Worm (Caenorhabditis elegans): ENCODE data around the gene hcf-1.

Gene hcf-1

DNA sequence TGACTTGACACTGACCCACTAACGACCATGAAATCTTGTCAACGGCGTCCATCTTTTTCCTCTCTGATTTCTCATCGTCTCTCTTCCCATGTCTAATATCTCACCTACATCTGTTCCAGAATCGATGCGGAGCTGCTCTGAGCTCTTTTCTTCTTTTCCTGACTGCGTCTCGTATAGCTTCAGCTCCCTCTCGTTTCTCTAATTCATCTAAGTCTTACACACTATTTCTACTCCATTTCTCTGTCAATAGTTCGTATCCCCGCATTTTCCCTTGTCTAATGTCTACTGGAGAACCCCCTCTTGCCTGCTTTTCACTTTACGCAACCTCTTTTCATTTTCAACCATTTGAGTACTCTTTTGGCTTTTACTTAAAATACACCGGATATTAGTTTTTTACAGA, 43.8 kb upstream of the hcf-1 start, which contains the start of gene ric-3 (continued):
- TF ChIP-seq snu-23 (GFP tag; optimal IDR thresholded peaks at IDR 0.05) (peak; percentile 78), fkh-4 (tag; optimal IDR thresholded peaks at IDR 0.05; ENCODE audit: borderline replicate concordance) (no peak), isw-1 (GFP tag; IDR thresholded peaks at IDR 0.05) (peak; percentile 56; the same call in 1 of the 2 replicates), ces-1 (GFP tag; optimal IDR thresholded peaks at IDR 0.05) (no peak), tlp-1 (tag; optimal IDR thresholded peaks at IDR 0.05) (no peak), zag-1 (tag; optimal IDR thresholded peaks at IDR 0.05) (peak; percentile 23), swsn-7 (tag; optimal IDR thresholded peaks at IDR 0.05) (peak; percentile 73), hlh-17 (GFP tag; optimal IDR thresholded peaks at IDR 0.05; ENCODE audit: borderline replicate concordance) (no peak), nhr-28 (tag; optimal IDR thresholded peaks at IDR 0.05) (no peak), nhr-84 (tag; optimal IDR thresholded peaks at IDR 0.05) (no peak), lin-39 (tag; optimal IDR thresholded peaks at IDR 0.05) (peak; percentile 17), ets-5 (GFP tag; IDR thresholded peaks at IDR 0.05) (no peak), mep-1 (tag; optimal IDR thresholded peaks at IDR 0.05) (peak; percentile 84), nhr-85 (tag) (peak; percentile 49), efl-1 (optimal IDR thresholded peaks at IDR 0.05) (peak; percentile 68 to 78), efl-1 (GFP tag; optimal IDR thresholded peaks at IDR 0.05 in 1 of 2) (peak; percentile 32 to 95), elt-2 (tag; optimal IDR thresholded peaks at IDR 0.05) (no peak), mab-9 (GFP tag; IDR thresholded peaks at IDR 0.05) (no peak), mdl-1 (tag; optimal IDR thresholded peaks at IDR 0.05) (no peak), elt-3 (tag; optimal IDR thresholded peaks at IDR 0.05) (no peak), ceh-63 (GFP tag; optimal IDR thresholded peaks at IDR 0.05) (no peak), sup-37 (GFP tag; optimal IDR thresholded peaks at IDR 0.05) (no peak), egl-13 (tag; optimal IDR thresholded peaks at IDR 0.05) (peak; percentile 71), unc-30 (tag; optimal IDR thresholded peaks at IDR 0.05) (no peak), alr-1 (tag; optimal IDR thresholded peaks at IDR 0.05; ENCODE audit: borderline replicate concordance) (no peak), pqm-1 (tag; optimal IDR thresholded peaks at IDR 0.05) (no peak), lsy-2 (tag; optimal IDR thresholded peaks at IDR 0.05) (peak; percentile 57 to 76), fkh-10 (GFP tag; optimal IDR thresholded peaks at IDR 0.05) (peak; percentile 47), F16B12.6 (tag; optimal IDR thresholded peaks at IDR 0.05) (no peak), C04F5.9 (tag; optimal IDR thresholded peaks at IDR 0.05) (no peak), ztf-4 (tag; optimal IDR thresholded peaks at IDR 0.05) (no peak), ceh-88 (GFP tag; IDR thresholded peaks at IDR 0.05) (no peak), vab-15 (tag; optimal IDR thresholded peaks at IDR 0.05) (no peak), nhr-76 (tag; optimal IDR thresholded peaks at IDR 0.05) (no peak), ceh-90 (tag; optimal IDR thresholded peaks at IDR 0.05) (peak; percentile 16), nhr-71 (tag; optimal IDR thresholded peaks at IDR 0.05) (peak; percentile 87), nhr-11 (tag; optimal IDR thresholded peaks at IDR 0.05) (no peak), unc-62 (GFP tag; optimal IDR thresholded peaks at IDR 0.05) (no peak), nhr-237 (tag; optimal IDR thresholded peaks at IDR 0.05) (no peak), jun-1 (tag; optimal IDR thresholded peaks at IDR 0.05) (peak; percentile 54), nhr-12 (tag; optimal IDR thresholded peaks at IDR 0.05) (no peak), pag-3 (tag; optimal IDR thresholded peaks at IDR 0.05; ENCODE audit: borderline replicate concordance, insufficient read depth) (no peak), sox-4 (tag; optimal IDR thresholded peaks at IDR 0.05) (no peak), ztf-11 (tag; optimal IDR thresholded peaks at IDR 0.05) (no peak), lir-3 (tag; optimal IDR thresholded peaks at IDR 0.05; ENCODE audit: poor library complexity) (peak; percentile 31), fkh-8 (tag; optimal IDR thresholded peaks at IDR 0.05) (peak; percentile 84), irx-1 (tag; optimal IDR thresholded peaks at IDR 0.05) (peak; percentile 48), unc-98 (GFP tag; IDR thresholded peaks at IDR 0.05) (no peak), dsc-1 (tag; optimal IDR thresholded peaks at IDR 0.05) (peak; percentile 81), lin-13 (GFP tag; optimal IDR thresholded peaks at IDR 0.05) (no peak), snpc-4 (tag; optimal IDR thresholded peaks at IDR 0.05) (peak; percentile 23)
